Fruit fly (Drosophila melanogaster): ENCODE data around the gene CG12213.
A peak's percentile ranks its signal among the peaks of the same experiment; 100 is the strongest.

DNA sequence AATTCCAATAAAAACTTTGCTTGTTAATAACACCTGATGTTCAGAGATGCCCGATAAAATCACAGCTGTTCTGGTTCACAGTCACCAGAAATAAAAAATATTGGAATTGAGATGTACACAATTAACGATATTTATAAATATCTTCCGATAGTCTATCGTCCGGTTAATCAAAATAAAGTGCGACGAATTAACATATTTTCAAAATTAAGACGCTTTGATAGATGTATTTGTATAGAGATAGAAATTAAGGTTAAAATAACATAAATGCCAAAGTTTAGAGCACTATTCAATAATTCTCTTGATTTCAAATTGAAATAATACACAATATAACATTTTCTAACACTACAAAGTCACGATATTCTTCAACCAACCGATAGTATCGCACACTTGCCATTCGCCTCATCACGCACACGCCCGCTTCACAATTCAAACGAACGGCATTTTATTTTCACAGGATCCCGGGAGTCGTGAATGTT is 4.7 kb downstream of the CG12213 start, which contains the start of the genes CG3281 and aurA:
- TF ChIP-seq pan (optimal IDR thresholded peaks at IDR 0.05) (no peak), psq (GFP tag; optimal IDR thresholded peaks at IDR 0.05) (peak; percentile 59), usp (GFP tag; optimal IDR thresholded peaks at IDR 0.05) (no peak)
